Fruit fly (Drosophila melanogaster): ENCODE data around the gene net.

dm6 chr2L:122167-123006 is 35.2 kb upstream of the net start:
- no peak for TF ChIP-seq Clk (GFP tag; optimal IDR thresholded peaks at IDR 0.05)
- TF ChIP-seq cnc (optimal IDR thresholded peaks at IDR 0.05) = no peak
- no peak for TF ChIP-seq bab1 (GFP tag; optimal IDR thresholded peaks at IDR 0.05)
- TF ChIP-seq CG33017 (tag; optimal IDR thresholded peaks at IDR 0.05) = no peak
- TF ChIP-seq Crg-1 (GFP tag; optimal IDR thresholded peaks at IDR 0.05) = no peak
- no peak for TF ChIP-seq CG7101 (tag; optimal IDR thresholded peaks at IDR 0.05)
- TF ChIP-seq Hr96 (GFP tag; optimal IDR thresholded peaks at IDR 0.05) = no peak
- TF ChIP-seq ovo (GFP tag; optimal IDR thresholded peaks at IDR 0.05) = no peak
- no peak for TF ChIP-seq CG5204 (GFP tag; optimal IDR thresholded peaks at IDR 0.05)
- no peak for TF ChIP-seq CG1620 (GFP tag; optimal IDR thresholded peaks at IDR 0.05)
- TF ChIP-seq toe (GFP tag; optimal IDR thresholded peaks at IDR 0.05) = no peak
- no peak for TF ChIP-seq CG14711 (tag; optimal IDR thresholded peaks at IDR 0.05)

Measured in whole organism, adult.